Fruit fly (Drosophila melanogaster): ENCODE results near the gene PGRP-SB1.

dm6 chr3L:16690055-16690454, 37.7 kb downstream of the PGRP-SB1 start:
- TF ChIP-seq CG8478 (optimal IDR thresholded peaks at IDR 0.05) (no peak), CTCF (optimal IDR thresholded peaks at IDR 0.05) (no peak)
